Worm (Caenorhabditis elegans) whole organism, late embryonic: ENCODE measurements around the gene lin-9.

Experiments used
- C08G9.2 ChIP-seq: sonication (generic microtip); optimal IDR thresholded peaks from 2 replicates; lab custom pipeline; 2016; ENCODE audit warnings: mild to moderate bottlenecking, missing genetic modification characterization, moderate library complexity, missing compliant biosample characterization
- C38D4.7 ChIP-seq: fragments of 200-800 bp; sonication (Bioruptor generic); optimal IDR thresholded peaks from 2 replicates; lab custom pipeline; 2018; ENCODE audit warnings: mild to moderate bottlenecking, missing genetic modification characterization, moderate library complexity, missing compliant biosample characterization
- F13H6.1 ChIP-seq: sonication (generic microtip); optimal IDR thresholded peaks from 2 replicates; lab custom pipeline; 2016; ENCODE audit warnings: missing genetic modification characterization, missing compliant biosample characterization
- K02D7.2 ChIP-seq: sonication (generic microtip); optimal IDR thresholded peaks from 2 replicates; lab custom pipeline; 2017; ENCODE audit warnings: mild to moderate bottlenecking, missing genetic modification characterization, missing compliant biosample characterization
- K09A11.1 ChIP-seq: sonication (generic microtip); optimal IDR thresholded peaks from 2 replicates; lab custom pipeline; 2017; ENCODE audit warnings: antibody characterized with exemption, mild to moderate bottlenecking, missing genetic modification characterization, missing compliant biosample characterization; ENCODE audit not compliant: insufficient read depth
- T23F11.4 ChIP-seq: fragments of 200-800 bp; sonication (Bioruptor generic); optimal IDR thresholded peaks from 2 replicates; lab custom pipeline; 2018; ENCODE audit warnings: mild to moderate bottlenecking, missing genetic modification characterization, missing compliant biosample characterization
- ahr-1 ChIP-seq: sonication (generic microtip); optimal IDR thresholded peaks from 2 replicates; lab custom pipeline; 2016; ENCODE audit warnings: missing genetic modification characterization, missing compliant biosample characterization
- ama-1 ChIP-seq: fragments of 150-350 bp; optimal IDR thresholded peaks from 2 replicates; lab custom pipeline; 2014
- ceh-14 ChIP-seq: sonication (generic microtip); optimal IDR thresholded peaks from 2 replicates; lab custom pipeline; 2016; ENCODE audit warnings: missing genotype, missing genetic modification characterization, missing compliant biosample characterization
- ceh-18 ChIP-seq: sonication (generic microtip); optimal IDR thresholded peaks from 2 replicates; lab custom pipeline; 2016; ENCODE audit warnings: missing genetic modification characterization, missing compliant biosample characterization
- ceh-19 ChIP-seq: fragments of 200-800 bp; sonication (Bioruptor generic); optimal IDR thresholded peaks from 2 replicates; lab custom pipeline; 2018; ENCODE audit warnings: mild to moderate bottlenecking, missing genetic modification characterization, missing compliant biosample characterization
- ceh-2 ChIP-seq: sonication (generic microtip); optimal IDR thresholded peaks from 2 replicates; lab custom pipeline; 2016; ENCODE audit warnings: missing genotype, missing genetic modification characterization, missing compliant biosample characterization
- ceh-31 ChIP-seq: sonication (generic microtip); optimal IDR thresholded peaks from 2 replicates; lab custom pipeline; 2016; ENCODE audit warnings: missing genetic modification characterization, missing compliant biosample characterization
- ceh-34 ChIP-seq: sonication (generic microtip); optimal IDR thresholded peaks from 2 replicates; lab custom pipeline; 2016; ENCODE audit warnings: mild to moderate bottlenecking, missing genetic modification characterization, missing compliant biosample characterization
- ceh-48 ChIP-seq: sonication (generic microtip); optimal IDR thresholded peaks from 2 replicates; lab custom pipeline; 2016; ENCODE audit warnings: missing genetic modification characterization, inconsistent platforms, missing compliant biosample characterization
- ceh-6 ChIP-seq: fragments of 200-800 bp; sonication (Bioruptor generic); optimal IDR thresholded peaks from 2 replicates; lab custom pipeline; 2018; ENCODE audit warnings: mild to moderate bottlenecking, missing genetic modification characterization, missing compliant biosample characterization
- ceh-9 ChIP-seq: sonication (generic microtip); optimal IDR thresholded peaks from 2 replicates; lab custom pipeline; 2016; ENCODE audit warnings: mild to moderate bottlenecking, missing genetic modification characterization, inconsistent platforms, missing compliant biosample characterization
- dve-1 ChIP-seq: sonication (generic microtip); optimal IDR thresholded peaks from 2 replicates; lab custom pipeline; 2017; ENCODE audit warnings: antibody characterized with exemption, mild to moderate bottlenecking, missing genetic modification characterization, missing compliant biosample characterization
- elt-2 ChIP-seq: sonication (generic microtip); optimal IDR thresholded peaks from 2 replicates; lab custom pipeline; 2016; ENCODE audit warnings: missing genetic modification reagents, missing genetic modification characterization, missing compliant biosample characterization
- elt-4 ChIP-seq: sonication (generic microtip); optimal IDR thresholded peaks from 2 replicates; lab custom pipeline; 2016; ENCODE audit warnings: missing genetic modification characterization, missing compliant biosample characterization
- ets-4 ChIP-seq: sonication (generic microtip); optimal IDR thresholded peaks from 2 replicates; lab custom pipeline; 2016; ENCODE audit warnings: missing genetic modification characterization, missing compliant biosample characterization
- fax-1 ChIP-seq: sonication (generic microtip); optimal IDR thresholded peaks from 2 replicates; lab custom pipeline; 2016; ENCODE audit warnings: missing genotype, missing genetic modification characterization, missing compliant biosample characterization
- fkh-10 ChIP-seq: fragments of 150-350 bp; optimal IDR thresholded peaks from 2 replicates; lab custom pipeline; 2014; ENCODE audit warnings: missing biosample characterization, missing genetic modification reagents, missing genetic modification characterization
- gmeb-2 ChIP-seq: sonication (generic microtip); optimal IDR thresholded peaks from 2 replicates; lab custom pipeline; 2016; ENCODE audit warnings: missing genetic modification characterization, inconsistent platforms, missing compliant biosample characterization
- hlh-15 ChIP-seq: sonication (generic microtip); optimal IDR thresholded peaks from 2 replicates; lab custom pipeline; 2016; ENCODE audit warnings: missing genetic modification characterization, missing compliant biosample characterization
- hlh-30 ChIP-seq: sonication (generic microtip); optimal IDR thresholded peaks from 2 replicates; lab custom pipeline; 2017; ENCODE audit warnings: antibody characterized with exemption, missing genetic modification characterization, missing compliant biosample characterization; ENCODE audit not compliant: insufficient read depth
- hlh-6 ChIP-seq: sonication (generic microtip); optimal IDR thresholded peaks from 2 replicates; lab custom pipeline; 2016; ENCODE audit warnings: missing genotype, missing genetic modification characterization, missing compliant biosample characterization
- hlh-8 ChIP-seq: sonication (generic microtip); optimal IDR thresholded peaks from 2 replicates; lab custom pipeline; 2016; ENCODE audit warnings: missing genotype, missing genetic modification characterization, missing compliant biosample characterization
- lim-6 ChIP-seq: sonication (generic microtip); optimal IDR thresholded peaks from 2 replicates; lab custom pipeline; 2016; ENCODE audit warnings: missing genetic modification characterization, missing compliant biosample characterization
- lin-11 ChIP-seq: fragments of 200-800 bp; sonication (Bioruptor generic); optimal IDR thresholded peaks from 2 replicates; lab custom pipeline; 2018; ENCODE audit warnings: mild to moderate bottlenecking, missing genetic modification characterization, missing compliant biosample characterization
- mec-3 ChIP-seq: sonication (generic microtip); optimal IDR thresholded peaks from 2 replicates; lab custom pipeline; 2016; ENCODE audit warnings: borderline replicate concordance, missing genetic modification characterization, missing compliant biosample characterization
- nfya-1 ChIP-seq: sonication (generic microtip); optimal IDR thresholded peaks from 2 replicates; lab custom pipeline; 2017; ENCODE audit warnings: missing genetic modification characterization, mild to moderate bottlenecking, missing compliant biosample characterization, antibody characterized with exemption, moderate library complexity
- nhr-11 ChIP-seq: fragments of 150-350 bp; optimal IDR thresholded peaks from 2 replicates; lab custom pipeline; 2014; ENCODE audit warnings: missing biosample characterization, missing genetic modification characterization
- npax-4 ChIP-seq: sonication (generic microtip); optimal IDR thresholded peaks from 2 replicates; lab custom pipeline; 2016; ENCODE audit warnings: missing genetic modification characterization, missing compliant biosample characterization
- odd-2 ChIP-seq: sonication (generic microtip); optimal IDR thresholded peaks from 2 replicates; lab custom pipeline; 2017; ENCODE audit warnings: antibody characterized with exemption, mild to moderate bottlenecking, missing genetic modification characterization, missing compliant biosample characterization
- pag-3 ChIP-seq: sonication (generic microtip); optimal IDR thresholded peaks from 2 replicates; lab custom pipeline; 2016; ENCODE audit warnings: missing compliant biosample characterization, missing genetic modification characterization, borderline replicate concordance
- pat-9 ChIP-seq: fragments of 200-800 bp; sonication (Bioruptor generic); optimal IDR thresholded peaks from 2 replicates; lab custom pipeline; 2018; ENCODE audit warnings: mild to moderate bottlenecking, missing genetic modification characterization, moderate library complexity, missing compliant biosample characterization
- pax-1 ChIP-seq: fragments of 150-350 bp; optimal IDR thresholded peaks from 2 replicates; lab custom pipeline; 2014; ENCODE audit warnings: missing biosample characterization, missing genetic modification characterization
- pha-4 ChIP-seq: fragments of 150-350 bp; optimal IDR thresholded peaks from 2 replicates; lab custom pipeline; 2018; ENCODE audit warnings: missing biosample characterization, missing genetic modification reagents, missing genetic modification characterization
- pqm-1 ChIP-seq: sonication (generic microtip); optimal IDR thresholded peaks from 2 replicates; lab custom pipeline; 2016; ENCODE audit warnings: missing genetic modification characterization, missing compliant biosample characterization
- pros-1 ChIP-seq: fragments of 150-350 bp; optimal IDR thresholded peaks from 2 replicates; lab custom pipeline; 2014; ENCODE audit warnings: missing biosample characterization, missing genetic modification reagents, missing genetic modification characterization
- ref-2 ChIP-seq: sonication (generic microtip); optimal IDR thresholded peaks from 2 replicates; lab custom pipeline; 2016; ENCODE audit warnings: missing genetic modification characterization, missing compliant biosample characterization
- sdc-2 ChIP-seq: sonication (generic microtip); optimal IDR thresholded peaks from 2 replicates; lab custom pipeline; 2016; ENCODE audit warnings: missing genotype, missing genetic modification characterization, missing compliant biosample characterization
- sox-4 ChIP-seq: sonication (generic microtip); optimal IDR thresholded peaks from 2 replicates; lab custom pipeline; 2017; ENCODE audit warnings: mild to moderate bottlenecking, missing genetic modification characterization, inconsistent platforms, missing compliant biosample characterization
- syd-9 ChIP-seq: sonication (generic microtip); optimal IDR thresholded peaks from 2 replicates; lab custom pipeline; 2016; ENCODE audit warnings: mild to moderate bottlenecking, missing genetic modification characterization, moderate library complexity, missing compliant biosample characterization
- tbx-2 ChIP-seq: sonication (generic microtip); optimal IDR thresholded peaks from 2 replicates; lab custom pipeline; 2016; ENCODE audit warnings: missing genetic modification characterization, missing compliant biosample characterization
- tbx-7 ChIP-seq: sonication (generic microtip); optimal IDR thresholded peaks from 2 replicates; lab custom pipeline; 2016; ENCODE audit warnings: missing genotype, missing genetic modification characterization, missing compliant biosample characterization
- ttx-3 ChIP-seq: sonication (generic microtip); optimal IDR thresholded peaks from 2 replicates; lab custom pipeline; 2016; ENCODE audit warnings: missing genetic modification reagents, missing genetic modification characterization, missing compliant biosample characterization
- unc-3 ChIP-seq, 2 experiments: fragments of 200-800 bp in 1 of 2; sonication (Bioruptor generic) in 1 of 2; sonication (generic microtip) in 1 of 2; conservative IDR thresholded peaks in 1 of 2; optimal IDR thresholded peaks in 1 of 2; 2 replicates each; pipeline versions ENCODE4 v1.3.6 to Lab custom; 2016 to 2022; ENCODE audit warnings: missing compliant biosample characterization in 2 of 2, missing genetic modification characterization in 2 of 2, missing genetic modification reagents in 1 of 2
- unc-42 ChIP-seq: sonication (generic microtip); optimal IDR thresholded peaks from 2 replicates; lab custom pipeline; 2016; ENCODE audit warnings: missing genotype, missing genetic modification characterization, missing compliant biosample characterization
- unc-55 ChIP-seq: sonication (generic microtip); optimal IDR thresholded peaks from 2 replicates; lab custom pipeline; 2017; ENCODE audit warnings: missing biosample characterization, missing genetic modification reagents, missing genetic modification characterization
- unc-86 ChIP-seq: sonication (generic microtip); optimal IDR thresholded peaks from 2 replicates; lab custom pipeline; 2016; ENCODE audit warnings: missing genetic modification characterization, missing compliant biosample characterization
- zip-5 ChIP-seq: sonication (generic microtip); optimal IDR thresholded peaks from 2 replicates; lab custom pipeline; 2016; ENCODE audit warnings: missing genetic modification characterization, missing compliant biosample characterization

Gene lin-9

ce11 chrIII:8904044-8904443 lies at the start of gene lin-9:
lin-9 (minus strand) TSS chrIII:8904131.
- TF ChIP-seq elt-4 (tag; lab: Kevin White, UChicago) (no peak), ceh-14 (tag; lab: Kevin White, UChicago) (peak; percentile 24), ahr-1 (tag; lab: Kevin White, UChicago) (no peak), pag-3 (tag; lab: Kevin White, UChicago) (no peak), unc-55 (peak; percentile 70), hlh-8 (tag; lab: Kevin White, UChicago) (no peak), ceh-9 (tag; lab: Kevin White, UChicago) (no peak), hlh-6 (no peak), C08G9.2 (no peak), pax-1 (tag; lab: Kevin White, UChicago) (no peak), ama-1 (no peak), ceh-6 (no peak), ref-2 (tag; lab: Kevin White, UChicago) (peak; percentile 53), lim-6 (tag; lab: Kevin White, UChicago) (no peak), nhr-11 (tag; lab: Kevin White, UChicago) (no peak), sdc-2 (tag; lab: Kevin White, UChicago) (peak; percentile 39), zip-5 (tag; lab: Kevin White, UChicago) (no peak), hlh-30 (peak; percentile 72), fax-1 (no peak), unc-86 (tag; lab: Kevin White, UChicago) (peak; percentile 30), dve-1 (tag; lab: Kevin White, UChicago) (peak; percentile 49), ceh-48 (tag; lab: Kevin White, UChicago) (peak; percentile 58), ceh-18 (tag; lab: Kevin White, UChicago) (peak; percentile 88), pqm-1 (tag; lab: Kevin White, UChicago) (peak; percentile 29), syd-9 (tag; lab: Kevin White, UChicago) (no peak), tbx-7 (no peak), elt-2 (peak; percentile 27), ttx-3 (no peak), tbx-2 (tag; lab: Kevin White, UChicago) (peak; percentile 69), ceh-19 (no peak), nfya-1 (peak; percentile 98), pha-4 (tag; lab: Kevin White, UChicago) (no peak), ceh-34 (peak; percentile 70), F13H6.1 (no peak), T23F11.4 (GFP tag; lab: Kevin White, UChicago) (no peak), K02D7.2 (tag; lab: Kevin White, UChicago) (no peak), odd-2 (tag; lab: Kevin White, UChicago) (no peak), K09A11.1 (tag; lab: Kevin White, UChicago) (no peak), ceh-31 (tag; lab: Kevin White, UChicago) (peak; percentile 80), sox-4 (tag; lab: Kevin White, UChicago) (no peak), gmeb-2 (no peak), mec-3 (no peak), ets-4 (peak; percentile 39), pros-1 (tag; lab: Kevin White, UChicago) (peak; percentile 69), fkh-10 (GFP tag; lab: Kevin White, UChicago) (no peak), C38D4.7 (no peak), unc-42 (tag; lab: Kevin White, UChicago) (peak; percentile 61), npax-4 (no peak), ceh-2 (no peak), lin-11 (tag; lab: Kevin White, UChicago) (no peak), pat-9 (tag; lab: Kevin White, UChicago) (no peak), hlh-15 (tag; lab: Kevin White, UChicago) (no peak), unc-3 (GFP tag; conservative IDR thresholded peaks at IDR 0.05; lab: Robert Waterston, UW) (no peak), unc-3 (tag; optimal IDR thresholded peaks at IDR 0.05; lab: Kevin White, UChicago) (no peak)
